Worm (Caenorhabditis elegans) whole organism, young adult: Measurements from ENCODE around the gene dpy-19.

Experiments
- B0019.2 ChIP-seq: fragments of 200-800 bp; sonication (Bioruptor generic); conservative IDR thresholded peaks from 2 replicates; pipeline ENCODE4 v1.3.6; 2022; ENCODE audit warnings: missing genetic modification reagents, missing genetic modification characterization, missing compliant biosample characterization
- B0261.1 ChIP-seq: sonication (generic microtip); optimal IDR thresholded peaks from 2 replicates; lab custom pipeline; 2016; ENCODE audit warnings: mild to moderate bottlenecking, missing genetic modification characterization, moderate library complexity, missing compliant biosample characterization
- C17E4.6 ChIP-seq: fragments of 200-800 bp; sonication (Bioruptor generic); IDR thresholded peaks from 2 replicates; pipeline ENCODE4 v1.3.6; 2022; ENCODE audit warnings: missing genetic modification reagents, missing genetic modification characterization, missing compliant biosample characterization
- D2030.7 ChIP-seq: fragments of 200-800 bp; sonication (Bioruptor generic); IDR thresholded peaks from 2 replicates; pipeline ENCODE4 v1.3.6; 2022; ENCODE audit warnings: missing genetic modification reagents, missing genetic modification characterization, missing compliant biosample characterization
- F10E7.11 ChIP-seq: sonication (generic microtip); optimal IDR thresholded peaks from 2 replicates; lab custom pipeline; 2017; ENCODE audit warnings: mild to moderate bottlenecking, missing genetic modification characterization, moderate library complexity, missing compliant biosample characterization
- F49E8.2 ChIP-seq: sonication (generic microtip); optimal IDR thresholded peaks from 3 replicates; lab custom pipeline; 2017; ENCODE audit warnings: missing genetic modification characterization, mild to moderate bottlenecking, missing compliant biosample characterization, antibody characterized with exemption, moderate library complexity; ENCODE audit not compliant: insufficient read depth
- F55B11.4 ChIP-seq: sonication (generic microtip); optimal IDR thresholded peaks from 2 replicates; lab custom pipeline; 2016; ENCODE audit warnings: missing compliant biosample characterization, missing genetic modification characterization, borderline replicate concordance; ENCODE audit not compliant: insufficient read depth
- F57C9.4 ChIP-seq: sonication (generic microtip); optimal IDR thresholded peaks from 2 replicates; lab custom pipeline; 2017; ENCODE audit warnings: mild to moderate bottlenecking, missing genetic modification characterization, missing compliant biosample characterization
- Y56A3A.18 ChIP-seq: fragments of 200-800 bp; sonication (Bioruptor generic); IDR thresholded peaks from 2 replicates; pipeline ENCODE4 v1.3.6; 2022; ENCODE audit warnings: missing genetic modification reagents, missing genetic modification characterization, missing compliant biosample characterization
- Y67H2A.10 ChIP-seq: fragments of 200-800 bp; sonication (Bioruptor generic); conservative IDR thresholded peaks from 2 replicates; pipeline ENCODE4 v1.3.6; 2022; ENCODE audit warnings: missing genetic modification reagents, missing genetic modification characterization, missing compliant biosample characterization
- ama-1 ChIP-seq, 3 experiments: fragments of 150-350 bp in 1 of 3; sonication (generic microtip) in 2 of 3; optimal IDR thresholded peaks; 2 replicates each; lab custom pipeline; 2014 to 2018; ENCODE audit warnings: missing biosample characterization in 2 of 3, missing genetic modification characterization in 2 of 3, missing genetic modification reagents in 2 of 3
- attf-3 ChIP-seq: fragments of 200-800 bp; sonication (Bioruptor generic); conservative IDR thresholded peaks from 2 replicates; pipeline ENCODE4 v1.3.6; 2022; ENCODE audit warnings: missing genetic modification reagents, missing genetic modification characterization, missing compliant biosample characterization
- bed-1 ChIP-seq: fragments of 200-800 bp; sonication (Bioruptor generic); IDR thresholded peaks from 2 replicates; pipeline ENCODE4 v1.3.6; 2022; ENCODE audit warnings: missing genetic modification reagents, missing genetic modification characterization, missing compliant biosample characterization
- cebp-2 ChIP-seq: fragments of 200-800 bp; sonication (Bioruptor generic); IDR thresholded peaks from 2 replicates; pipeline ENCODE4 v1.3.6; 2022; ENCODE audit warnings: missing genetic modification characterization, missing compliant biosample characterization
- die-1 ChIP-seq: sonication (generic microtip); optimal IDR thresholded peaks from 2 replicates; lab custom pipeline; 2016; ENCODE audit warnings: missing genotype, mild to moderate bottlenecking, missing genetic modification characterization, missing compliant biosample characterization
- efl-1 ChIP-seq: fragments of 150-350 bp; optimal IDR thresholded peaks from 2 replicates; lab custom pipeline; 2014; ENCODE audit warnings: missing biosample characterization, missing genetic modification reagents, missing genetic modification characterization
- egl-44 ChIP-seq: fragments of 200-800 bp; sonication (Bioruptor generic); IDR thresholded peaks from 2 replicates; pipeline ENCODE4 v1.3.6; 2022; ENCODE audit warnings: missing genetic modification reagents, missing genetic modification characterization, missing compliant biosample characterization
- egrh-3 ChIP-seq: fragments of 200-800 bp; sonication (Bioruptor generic); IDR thresholded peaks from 2 replicates; pipeline ENCODE4 v1.3.6; 2022; ENCODE audit warnings: missing genetic modification reagents, missing genetic modification characterization, missing compliant biosample characterization
- ets-4 ChIP-seq: fragments of 200-800 bp; sonication (Bioruptor generic); optimal IDR thresholded peaks from 2 replicates; lab custom pipeline; 2018; ENCODE audit warnings: mild to moderate bottlenecking, missing genetic modification characterization, missing compliant biosample characterization
- him-1 ChIP-seq: sonication (generic microtip); optimal IDR thresholded peaks from 2 replicates; lab custom pipeline; 2016; ENCODE audit warnings: missing genotype, missing genetic modification reagents, missing genetic modification characterization, missing compliant biosample characterization
- hmg-1.2 ChIP-seq: fragments of 200-800 bp; sonication (Bioruptor generic); IDR thresholded peaks from 2 replicates; pipeline ENCODE4 v1.3.6; 2022; ENCODE audit warnings: missing genetic modification reagents, missing genetic modification characterization, missing compliant biosample characterization
- hsf-1 ChIP-seq: fragments of 200-800 bp; sonication (Bioruptor generic); IDR thresholded peaks from 2 replicates; pipeline ENCODE4 v1.3.6; 2022; ENCODE audit warnings: missing genetic modification reagents, missing genetic modification characterization, missing compliant biosample characterization
- lin-26 ChIP-seq: fragments of 200-800 bp; sonication (Bioruptor generic); IDR thresholded peaks from 2 replicates; pipeline ENCODE4 v1.3.6; 2022; ENCODE audit warnings: missing genetic modification reagents, missing genetic modification characterization, missing compliant biosample characterization
- lin-40 ChIP-seq: sonication (generic microtip); optimal IDR thresholded peaks from 2 replicates; lab custom pipeline; 2016; ENCODE audit warnings: missing genetic modification characterization, mild to moderate bottlenecking, missing compliant biosample characterization, missing genotype, missing genetic modification reagents
- lsl-1 ChIP-seq: fragments of 200-800 bp; sonication (Bioruptor generic); optimal IDR thresholded peaks from 2 replicates; lab custom pipeline; 2018; ENCODE audit warnings: mild to moderate bottlenecking, missing genetic modification characterization, moderate library complexity, missing compliant biosample characterization
- madf-6 ChIP-seq: fragments of 200-800 bp; sonication (Bioruptor generic); IDR thresholded peaks from 2 replicates; pipeline ENCODE4 v1.3.6; 2022; ENCODE audit warnings: missing genetic modification reagents, missing genetic modification characterization, missing compliant biosample characterization
- mxl-1 ChIP-seq: sonication (generic microtip); optimal IDR thresholded peaks from 2 replicates; lab custom pipeline; 2016; ENCODE audit warnings: missing genetic modification characterization, missing compliant biosample characterization
- nfyb-1 ChIP-seq: fragments of 200-800 bp; sonication (Bioruptor generic); IDR thresholded peaks from 2 replicates; pipeline ENCODE4 v1.3.6; 2022; ENCODE audit warnings: missing genetic modification reagents, missing genetic modification characterization, missing compliant biosample characterization
- nhr-90 ChIP-seq: sonication (generic microtip); optimal IDR thresholded peaks from 2 replicates; lab custom pipeline; 2016; ENCODE audit warnings: missing genotype, mild to moderate bottlenecking, missing genetic modification characterization, missing compliant biosample characterization
- pbrm-1 ChIP-seq: fragments of 200-800 bp; sonication (Bioruptor generic); IDR thresholded peaks from 2 replicates; pipeline ENCODE4 v1.3.6; 2022; ENCODE audit warnings: missing genetic modification reagents, missing genetic modification characterization, missing compliant biosample characterization
- rcor-1 ChIP-seq: fragments of 200-800 bp; sonication (Bioruptor generic); IDR thresholded peaks from 2 replicates; pipeline ENCODE4 v1.3.6; 2022; ENCODE audit warnings: missing genetic modification reagents, missing genetic modification characterization, missing compliant biosample characterization
- rec-8 ChIP-seq, 2 experiments: sonication (generic microtip); optimal IDR thresholded peaks; 2 replicates each; lab custom pipeline; 2016; ENCODE audit warnings: mild to moderate bottlenecking in 2 of 2, missing genetic modification characterization in 2 of 2, missing genetic modification reagents in 2 of 2, missing genotype in 2 of 2, missing biosample characterization in 1 of 2, missing compliant biosample characterization in 1 of 2, moderate library complexity in 1 of 2
- repo-1 ChIP-seq: sonication (generic microtip); optimal IDR thresholded peaks from 2 replicates; lab custom pipeline; 2017; ENCODE audit warnings: mild to moderate bottlenecking, missing genetic modification characterization, missing compliant biosample characterization
- rpc-1 ChIP-seq, 2 experiments: fragments of 150-350 bp in 1 of 2; sonication (generic microtip) in 1 of 2; optimal IDR thresholded peaks; 2 replicates each; lab custom pipeline; 2014 to 2018; ENCODE audit warnings: missing biosample characterization in 1 of 2, missing genetic modification characterization in 1 of 2, missing genetic modification reagents in 1 of 2, missing genotype in 1 of 2
- snpc-1.3 ChIP-seq: sonication (generic microtip); optimal IDR thresholded peaks from 2 replicates; lab custom pipeline; 2017; ENCODE audit warnings: missing genetic modification characterization, mild to moderate bottlenecking, missing compliant biosample characterization, antibody characterized with exemption, moderate library complexity, missing genotype, missing genetic modification reagents; ENCODE audit not compliant: insufficient read depth
- snpc-4 ChIP-seq, 5 experiments: fragments of 150-350 bp in 1 of 5; sonication (generic microtip) in 4 of 5; optimal IDR thresholded peaks; 2 replicates each; lab custom pipeline; 2014 to 2018; ENCODE audit warnings: missing genetic modification characterization in 5 of 5, missing biosample characterization in 3 of 5, antibody characterized with exemption in 2 of 5, mild to moderate bottlenecking in 2 of 5, missing compliant biosample characterization in 2 of 5, missing genotype in 2 of 5, moderate library complexity in 2 of 5, missing genetic modification reagents in 1 of 5
- sptf-2 ChIP-seq: fragments of 200-800 bp; sonication (Bioruptor generic); optimal IDR thresholded peaks from 2 replicates; lab custom pipeline; 2018; ENCODE audit warnings: mild to moderate bottlenecking, missing genetic modification characterization, missing compliant biosample characterization
- tbp1 ChIP-seq: fragments of 200-800 bp; sonication (Bioruptor generic); optimal IDR thresholded peaks from 2 replicates; lab custom pipeline; 2018; ENCODE audit warnings: mild to moderate bottlenecking, missing genetic modification characterization, missing compliant biosample characterization
- ztf-18 ChIP-seq: sonication (generic microtip); optimal IDR thresholded peaks from 2 replicates; lab custom pipeline; 2016; ENCODE audit warnings: missing genotype, mild to moderate bottlenecking, missing genetic modification characterization, missing compliant biosample characterization

The dpy-19 gene

ce11 chrIII:8652112-8652694 lies 15.1 kb downstream of the dpy-19 start:
- TF ChIP-seq repo-1 (tag; lab: Kevin White, UChicago) (peak; percentile 64), egl-44 (no peak), Y56A3A.18 (0 out of 2 replicates have a peak, but pooled peaks have one; percentile 24), ama-1 (optimal IDR thresholded peaks at IDR 0.05; lab: Kevin White, UChicago) (peak; percentile 86), ama-1 (GFP tag; optimal IDR thresholded peaks at IDR 0.05; lab: Kevin White, UChicago) (no peak)
- TF ChIP-seq, all 124 proteins: peak for 3

ce11 chrIII:8650235-8650817 lies 17.0 kb downstream of the dpy-19 start, which contains the start of gene flp-23:
flp-23 (plus strand) TSS chrIII:8650767.
- TF ChIP-seq pbrm-1 (GFP tag; lab: Robert Waterston, UW), result peak; percentile 45; the same call in 1 of the 2 replicates
- peak; percentile 62 for TF ChIP-seq die-1 (tag; lab: Kevin White, UChicago)
- 0 out of 2 replicates have a peak, but pooled peaks have one; percentile 15 for TF ChIP-seq attf-3 (GFP tag; lab: Robert Waterston, UW)
- TF ChIP-seq B0019.2, result no peak
- peak; percentile 50; the same call in 1 of the 2 replicates for TF ChIP-seq D2030.7 (GFP tag; lab: Robert Waterston, UW)
- TF ChIP-seq Y56A3A.18, result no peak
- no peak for TF ChIP-seq ets-4 (GFP tag; lab: Kevin White, UChicago)
- no peak for TF ChIP-seq hsf-1 (GFP tag; lab: Robert Waterston, UW)
- TF ChIP-seq B0261.1 (tag; lab: Kevin White, UChicago), result peak; percentile 76
- peak; percentile 90 for TF ChIP-seq tbp1 (GFP tag; lab: Kevin White, UChicago)
- TF ChIP-seq hmg-1.2 (GFP tag; lab: Robert Waterston, UW), result peak; percentile 50
- peak; percentile 52 for TF ChIP-seq ztf-18 (tag; lab: Kevin White, UChicago)
- peak; percentile 43 for TF ChIP-seq snpc-4 (GFP tag; optimal IDR thresholded peaks at IDR 0.05; lab: Kevin White, UChicago)
- TF ChIP-seq snpc-4 (tag; optimal IDR thresholded peaks at IDR 0.05; lab: Kevin White, UChicago), result peak in 1 of 4 experiments; percentile 36
- TF ChIP-seq sptf-2, result no peak
- TF ChIP-seq nhr-90 (tag; lab: Kevin White, UChicago), result peak; percentile 72
- TF ChIP-seq nfyb-1 (GFP tag; lab: Robert Waterston, UW), result 0 out of 2 replicates have a peak, but pooled peaks have one; percentile 40
- TF ChIP-seq F55B11.4, result no peak
- TF ChIP-seq rpc-1 (optimal IDR thresholded peaks at IDR 0.05; lab: Kevin White, UChicago), result peak; percentile 72
- TF ChIP-seq rpc-1 (tag; optimal IDR thresholded peaks at IDR 0.05; lab: Kevin White, UChicago), result peak; percentile 86
- TF ChIP-seq mxl-1 (tag; lab: Kevin White, UChicago), result peak; percentile 24
- peak; percentile 13 for TF ChIP-seq snpc-1.3
- TF ChIP-seq cebp-2 (GFP tag; lab: Robert Waterston, UW), result no peak
- no peak for TF ChIP-seq Y67H2A.10 (GFP tag; lab: Robert Waterston, UW)
- peak in 1 of 2 experiments; percentile 54 for TF ChIP-seq rec-8 (tag; optimal IDR thresholded peaks at IDR 0.05; lab: Kevin White, UChicago)
- TF ChIP-seq bed-1 (GFP tag; lab: Robert Waterston, UW), result no peak
- no peak for TF ChIP-seq lsl-1 (GFP tag; lab: Kevin White, UChicago)
- TF ChIP-seq rcor-1 (GFP tag; lab: Robert Waterston, UW), result 0 out of 2 replicates have a peak, but pooled peaks have one; percentile 26
- no peak for TF ChIP-seq F57C9.4 (tag; lab: Kevin White, UChicago)
- TF ChIP-seq him-1, result peak; percentile 79
- no peak for TF ChIP-seq F10E7.11 (tag; lab: Kevin White, UChicago)
- TF ChIP-seq efl-1 (GFP tag; lab: Kevin White, UChicago), result no peak
- TF ChIP-seq lin-40 (tag; lab: Kevin White, UChicago), result peak; percentile 17
- TF ChIP-seq egrh-3 (GFP tag; lab: Robert Waterston, UW), result 0 out of 2 replicates have a peak, but pooled peaks have one; percentile 9
- TF ChIP-seq madf-6 (GFP tag; lab: Robert Waterston, UW), result peak; percentile 17; the same call in 1 of the 2 replicates
- peak; percentile 4 for TF ChIP-seq F49E8.2 (tag; lab: Kevin White, UChicago)
- TF ChIP-seq C17E4.6 (GFP tag; lab: Robert Waterston, UW), result no peak
- peak; percentile 72 for TF ChIP-seq lin-26
- TF ChIP-seq, all 124 proteins: peak for 22
